Fruit fly (Drosophila melanogaster) whole organism, wandering third instar larva: ENCODE results near the gene CG16775.

Source experiments
- Abd-B ChIP-seq: fragments of >200 bp; optimal IDR thresholded peaks from 2 replicates; lab custom pipeline; 2017; ENCODE audit warnings: missing biosample characterization, missing genetic modification characterization
- CrebA ChIP-seq: fragments of 200-800 bp; sonication (Bioruptor generic); optimal IDR thresholded peaks from 2 replicates; lab custom pipeline; 2016; ENCODE audit warnings: missing biosample characterization, mild to moderate bottlenecking, missing genetic modification characterization, borderline replicate concordance
- Dfd ChIP-seq: fragments of >200 bp; optimal IDR thresholded peaks from 2 replicates; lab custom pipeline; 2017; ENCODE audit warnings: missing biosample characterization, missing genetic modification characterization
- Dif ChIP-seq: fragments of 200-275, 200-300 bp; sonication (Bioruptor generic); optimal IDR thresholded peaks from 2 replicates; lab custom pipeline; 2018; ENCODE audit warnings: missing biosample characterization, missing genetic modification characterization; ENCODE audit not compliant: partially characterized antibody
- GATAd ChIP-seq: sonication (Bioruptor generic); optimal IDR thresholded peaks from 2 replicates; lab custom pipeline; 2016; ENCODE audit warnings: missing biosample characterization, missing genetic modification characterization
- Hnf4 ChIP-seq: fragments of 200-800 bp; sonication (Bioruptor generic); optimal IDR thresholded peaks from 2 replicates; lab custom pipeline; 2016; ENCODE audit warnings: missing biosample characterization, mild to moderate bottlenecking, missing genetic modification characterization
- Hr83 ChIP-seq: fragments of 200-300 bp; sonication (Bioruptor generic); optimal IDR thresholded peaks from 2 replicates; lab custom pipeline; 2016; ENCODE audit warnings: missing biosample characterization, mild to moderate bottlenecking, missing genetic modification characterization, moderate library complexity; ENCODE audit not compliant: poor library complexity, severe bottlenecking
- Jra ChIP-seq: sonication (Bioruptor generic); optimal IDR thresholded peaks from 2 replicates; lab custom pipeline; 2016; ENCODE audit warnings: missing biosample characterization, missing genetic modification characterization
- Mio ChIP-seq: sonication (Bioruptor generic); optimal IDR thresholded peaks from 2 replicates; lab custom pipeline; 2016; ENCODE audit warnings: missing biosample characterization, missing genetic modification characterization
- Myc ChIP-seq: fragments of >200 bp; optimal IDR thresholded peaks from 2 replicates; lab custom pipeline; 2017
- N ChIP-seq: fragments of >200 bp; optimal IDR thresholded peaks from 2 replicates; lab custom pipeline; 2018; ENCODE audit warnings: missing biosample characterization, missing external identifiers, missing genetic modification characterization
- OdsH ChIP-seq: fragments of 200-800 bp; sonication (Bioruptor generic); optimal IDR thresholded peaks from 2 replicates; lab custom pipeline; 2016; ENCODE audit warnings: missing biosample characterization, mild to moderate bottlenecking, missing genetic modification characterization
- Rel ChIP-seq, 2 experiments: fragments of 200-800 bp; sonication (Bioruptor generic) in 1 of 2; optimal IDR thresholded peaks; 2 replicates in 1 of 2; 3 replicates in 1 of 2; lab custom pipeline; 2016 to 2019; ENCODE audit warnings: mild to moderate bottlenecking in 2 of 2, missing biosample characterization in 2 of 2, missing genetic modification characterization in 2 of 2, moderate library complexity in 1 of 2
- Vsx2 ChIP-seq: fragments of 200-300, 225-300 bp; sonication (Bioruptor generic); optimal IDR thresholded peaks from 2 replicates; lab custom pipeline; 2018; ENCODE audit warnings: missing biosample characterization, missing genetic modification characterization; ENCODE audit not compliant: partially characterized antibody
- br ChIP-seq: fragments of 200-800 bp; sonication (Bioruptor generic); optimal IDR thresholded peaks from 2 replicates; lab custom pipeline; 2016; ENCODE audit warnings: missing biosample characterization, missing genetic modification characterization
- brk ChIP-seq: fragments of 200-800 bp; sonication (Bioruptor generic); optimal IDR thresholded peaks from 2 replicates; lab custom pipeline; 2016; ENCODE audit warnings: missing biosample characterization, mild to moderate bottlenecking, missing genetic modification characterization
- dl ChIP-seq, 2 experiments: fragments of 175-275, 200-275 bp in 1 of 2; fragments of 200-275 bp in 1 of 2; sonication (Bioruptor generic); optimal IDR thresholded peaks; lab custom pipeline; 2018; ENCODE audit warnings: mild to moderate bottlenecking in 2 of 2, missing biosample characterization in 2 of 2, missing genetic modification characterization in 2 of 2, moderate library complexity in 2 of 2; ENCODE audit not compliant: partially characterized antibody in 2 of 2, insufficient read depth in 1 of 2
- dmrt93B ChIP-seq: fragments of 200-800 bp; sonication (Bioruptor generic); optimal IDR thresholded peaks from 2 replicates; lab custom pipeline; 2018; ENCODE audit warnings: missing biosample characterization, mild to moderate bottlenecking, missing genetic modification characterization
- dsf ChIP-seq: sonication (Bioruptor generic); optimal IDR thresholded peaks from 2 replicates; lab custom pipeline; 2016; ENCODE audit warnings: missing biosample characterization, missing genetic modification characterization, borderline replicate concordance
- ey ChIP-seq: fragments of 200-800 bp; sonication (Bioruptor generic); optimal IDR thresholded peaks from 2 replicates; lab custom pipeline; 2016; ENCODE audit warnings: missing biosample characterization, missing genetic modification characterization
- foxo ChIP-seq, 2 experiments: fragments of 200-800 bp; sonication (Bioruptor generic); optimal IDR thresholded peaks; 2 replicates in 1 of 2; 3 replicates in 1 of 2; lab custom pipeline; 2016 to 2017; ENCODE audit warnings: missing biosample characterization in 2 of 2, missing genetic modification characterization in 2 of 2
- fru ChIP-seq: fragments of 200-800 bp; sonication (Bioruptor generic); optimal IDR thresholded peaks from 3 replicates; lab custom pipeline; 2016; ENCODE audit warnings: missing biosample characterization, mild to moderate bottlenecking, missing genetic modification characterization
- h ChIP-seq: fragments of 200-800 bp; sonication (Bioruptor generic); optimal IDR thresholded peaks from 3 replicates; lab custom pipeline; 2016; ENCODE audit warnings: missing biosample characterization, mild to moderate bottlenecking, missing genetic modification characterization
- jim ChIP-seq: fragments of 175-275, 200-325 bp; sonication (Bioruptor generic); optimal IDR thresholded peaks from 2 replicates; lab custom pipeline; 2016; ENCODE audit warnings: missing biosample characterization, mild to moderate bottlenecking, missing genetic modification characterization
- lola ChIP-seq: fragments of >200 bp; optimal IDR thresholded peaks from 2 replicates; lab custom pipeline; 2017; ENCODE audit warnings: missing biosample characterization, missing genetic modification characterization
- pan ChIP-seq: fragments of >200 bp; optimal IDR thresholded peaks from 2 replicates; lab custom pipeline; 2017
- psq ChIP-seq: fragments of 200-800 bp; sonication (Bioruptor generic); optimal IDR thresholded peaks from 3 replicates; lab custom pipeline; 2017; ENCODE audit warnings: missing biosample characterization, mild to moderate bottlenecking, missing genetic modification characterization, moderate library complexity
- rgr ChIP-seq: fragments of 200-800 bp; sonication (Bioruptor generic); optimal IDR thresholded peaks from 3 replicates; lab custom pipeline; 2016; ENCODE audit warnings: missing biosample characterization, mild to moderate bottlenecking, missing genetic modification characterization
- sage ChIP-seq: fragments of 200-800 bp; sonication (Bioruptor generic); optimal IDR thresholded peaks from 2 replicates; lab custom pipeline; 2016; ENCODE audit warnings: missing biosample characterization, mild to moderate bottlenecking, missing genetic modification characterization
- sv ChIP-seq: fragments of 200-800 bp; sonication (Bioruptor generic); optimal IDR thresholded peaks from 3 replicates; lab custom pipeline; 2016; ENCODE audit warnings: missing biosample characterization, missing genetic modification characterization

Gene CG16775

dm6 chr3L:17905761-17906160, 19.3 kb upstream of the CG16775 start:
- TF ChIP-seq rgr (GFP tag; lab: Kevin White, UChicago), result no peak
- no peak for TF ChIP-seq OdsH (GFP tag; lab: Kevin White, UChicago)
- no peak for TF ChIP-seq N (GFP tag; lab: Kevin White, UChicago)
- no peak for TF ChIP-seq foxo (GFP tag; optimal IDR thresholded peaks at IDR 0.05; lab: Kevin White, UChicago)
- TF ChIP-seq sage, result no peak
- TF ChIP-seq lola (GFP tag; lab: Kevin White, UChicago), result no peak
- TF ChIP-seq Mio (GFP tag; lab: Kevin White, UChicago), result no peak
- TF ChIP-seq Jra (GFP tag; lab: Kevin White, UChicago), result no peak
- no peak for TF ChIP-seq Dfd
- TF ChIP-seq Vsx2 (GFP tag; lab: Kevin White, UChicago), result no peak
- no peak for TF ChIP-seq ey
- TF ChIP-seq dmrt93B (GFP tag; lab: Kevin White, UChicago), result no peak
- no peak for TF ChIP-seq Hr83
- TF ChIP-seq jim, result no peak

dm6 chr3L:17904593-17904992, 18.1 kb upstream of the CG16775 start:
- TF ChIP-seq GATAd (no peak), foxo (GFP tag; optimal IDR thresholded peaks at IDR 0.05; lab: Kevin White, UChicago) (peak in 1 of 2 experiments; percentile 0)

dm6 chr3L:17903813-17904416, 17.5 kb upstream of the CG16775 start:
- no peak for TF ChIP-seq h
- TF ChIP-seq Rel (GFP tag; optimal IDR thresholded peaks at IDR 0.05; lab: Kevin White, UChicago), result no peak
- TF ChIP-seq Rel (tag; optimal IDR thresholded peaks at IDR 0.05; lab: Kevin White, UChicago), result peak; percentile 75

dm6 chr3L:17902621-17903020, 16.2 kb upstream of the CG16775 start:
- no peak for TF ChIP-seq rgr (GFP tag; lab: Kevin White, UChicago)
- no peak for TF ChIP-seq sv (GFP tag; lab: Kevin White, UChicago)
- no peak for TF ChIP-seq br
- TF ChIP-seq Abd-B (GFP tag; lab: Kevin White, UChicago), result no peak
- no peak for TF ChIP-seq dsf (GFP tag; lab: Kevin White, UChicago)
- TF ChIP-seq Hr83, result no peak
- TF ChIP-seq Myc, result no peak

dm6 chr3L:17902186-17902585, 15.7 kb upstream of the CG16775 start:
- TF ChIP-seq Hnf4 (GFP tag; lab: Kevin White, UChicago) (no peak), dmrt93B (GFP tag; lab: Kevin White, UChicago) (no peak), sage (no peak), h (peak; percentile 37), brk (GFP tag; lab: Kevin White, UChicago) (no peak), fru (GFP tag; lab: Kevin White, UChicago) (peak; percentile 3), CrebA (GFP tag; lab: Kevin White, UChicago) (no peak)

- TF ChIP-seq brk (GFP tag; lab: Kevin White, UChicago) (peak; percentile 19), Abd-B (GFP tag; lab: Kevin White, UChicago) (no peak), dsf (GFP tag; lab: Kevin White, UChicago) (no peak), jim (no peak), sage (no peak), sv (GFP tag; lab: Kevin White, UChicago) (no peak), Vsx2 (GFP tag; lab: Kevin White, UChicago) (peak; percentile 6), N (GFP tag; lab: Kevin White, UChicago) (peak; percentile 61), Myc (peak; percentile 72), Hr83 (peak; percentile 8), GATAd (no peak), Dfd (no peak)
Measured at dm6 chr3L:17898606-17899005, 12.2 kb upstream of the CG16775 start.

- TF ChIP-seq psq (GFP tag; lab: Kevin White, UChicago), result peak; percentile 56
- peak in 1 of 2 experiments; percentile 10 for TF ChIP-seq dl (GFP tag; optimal IDR thresholded peaks at IDR 0.05; lab: Kevin White, UChicago; ENCODE audit: insufficient read depth in 1 of 2, partially characterized antibody in 2 of 2)
- TF ChIP-seq pan, result no peak
- TF ChIP-seq Vsx2 (GFP tag; lab: Kevin White, UChicago), result peak; percentile 59
- TF ChIP-seq br, result no peak
- TF ChIP-seq Dif (GFP tag; lab: Kevin White, UChicago), result peak; percentile 30
Measured at dm6 chr3L:17895815-17896275, 9.4 kb upstream of the CG16775 start, which contains the start of gene Tsp74F. Tsp74F (minus strand) TSS chr3L:17895862.
